Worm (Caenorhabditis elegans) whole organism, young adult: ENCODE results near the gene clec-84.

Experiments
- B0035.1 ChIP-seq: sonication (generic microtip); optimal IDR thresholded peaks from 2 replicates; lab custom pipeline; 2016; ENCODE audit warnings: missing genetic modification characterization, mild to moderate bottlenecking, missing compliant biosample characterization, missing genotype, missing genetic modification reagents
- T07F8.4 ChIP-seq: sonication (generic microtip); optimal IDR thresholded peaks from 2 replicates; lab custom pipeline; 2016; ENCODE audit warnings: mild to moderate bottlenecking, missing genetic modification characterization, moderate library complexity, missing compliant biosample characterization
- ceh-27 ChIP-seq: fragments of 200-800 bp; sonication (Bioruptor generic); optimal IDR thresholded peaks from 2 replicates; lab custom pipeline; 2018; ENCODE audit warnings: mild to moderate bottlenecking, missing genetic modification characterization, moderate library complexity, missing compliant biosample characterization
- dpff-1 ChIP-seq: sonication (generic microtip); optimal IDR thresholded peaks from 2 replicates; lab custom pipeline; 2017; ENCODE audit warnings: mild to moderate bottlenecking, missing genetic modification characterization, missing compliant biosample characterization
- egl-44 ChIP-seq: fragments of 200-800 bp; sonication (Bioruptor generic); IDR thresholded peaks from 2 replicates; pipeline ENCODE4 v1.3.6; 2022; ENCODE audit warnings: missing genetic modification reagents, missing genetic modification characterization, missing compliant biosample characterization
- lin-54 ChIP-seq: fragments of 200-800 bp; sonication (Bioruptor generic); optimal IDR thresholded peaks from 2 replicates; lab custom pipeline; 2018; ENCODE audit warnings: mild to moderate bottlenecking, missing genetic modification characterization, missing compliant biosample characterization
- madf-6 ChIP-seq: fragments of 200-800 bp; sonication (Bioruptor generic); IDR thresholded peaks from 2 replicates; pipeline ENCODE4 v1.3.6; 2022; ENCODE audit warnings: missing genetic modification reagents, missing genetic modification characterization, missing compliant biosample characterization
- nhr-90 ChIP-seq: sonication (generic microtip); optimal IDR thresholded peaks from 2 replicates; lab custom pipeline; 2016; ENCODE audit warnings: missing genotype, mild to moderate bottlenecking, missing genetic modification characterization, missing compliant biosample characterization
- pha-4 ChIP-seq: fragments of 150-350 bp; sonication (generic microtip); optimal IDR thresholded peaks from 2 replicates; lab custom pipeline; 2014; ENCODE audit warnings: missing biosample characterization, missing genetic modification reagents, missing genetic modification characterization
- snpc-4 ChIP-seq, 5 experiments: fragments of 150-350 bp in 1 of 5; sonication (generic microtip) in 4 of 5; optimal IDR thresholded peaks; 2 replicates each; lab custom pipeline; 2014 to 2018; ENCODE audit warnings: missing genetic modification characterization in 5 of 5, missing biosample characterization in 3 of 5, antibody characterized with exemption in 2 of 5, mild to moderate bottlenecking in 2 of 5, missing compliant biosample characterization in 2 of 5, missing genotype in 2 of 5, moderate library complexity in 2 of 5, missing genetic modification reagents in 1 of 5
- unc-62 ChIP-seq: fragments of 150-350 bp; optimal IDR thresholded peaks from 2 replicates; lab custom pipeline; 2014; ENCODE audit warnings: missing biosample characterization, missing genetic modification reagents, missing genetic modification characterization
- ztf-6 ChIP-seq: fragments of 200-800 bp; sonication (Bioruptor generic); IDR thresholded peaks from 2 replicates; pipeline ENCODE4 v1.3.6; 2022; ENCODE audit warnings: missing genetic modification reagents, missing genetic modification characterization, missing compliant biosample characterization

DNA sequence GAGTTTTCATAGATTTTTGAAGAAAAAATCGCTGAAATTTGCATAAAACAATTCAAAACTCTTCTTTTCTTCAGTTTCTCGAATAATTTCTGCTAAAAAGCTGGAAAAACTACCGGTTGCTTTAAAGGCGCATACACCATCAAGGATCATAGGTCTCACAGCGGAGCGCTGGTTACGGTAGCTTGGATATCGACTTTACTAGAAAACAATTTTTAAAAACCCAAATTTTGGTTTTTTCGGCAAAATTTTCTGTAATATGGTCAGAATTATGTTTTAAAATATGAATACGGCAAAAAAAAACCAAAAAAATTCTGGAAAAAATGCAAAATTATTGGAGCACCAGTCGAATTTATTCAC, 51.2 kb downstream of the clec-84 start:
- TF ChIP-seq pha-4 (tag; lab: Kevin White, UChicago) (no peak), T07F8.4 (tag; lab: Kevin White, UChicago) (no peak), snpc-4 (GFP tag; optimal IDR thresholded peaks at IDR 0.05; lab: Kevin White, UChicago) (no peak), snpc-4 (tag; optimal IDR thresholded peaks at IDR 0.05; lab: Kevin White, UChicago) (no peak), ztf-6 (GFP tag; lab: Robert Waterston, UW) (no peak), B0035.1 (tag; lab: Kevin White, UChicago) (no peak), lin-54 (no peak), unc-62 (GFP tag; lab: Kevin White, UChicago) (no peak), dpff-1 (tag; lab: Kevin White, UChicago) (no peak), nhr-90 (no peak), ceh-27 (no peak), egl-44 (GFP tag; lab: Robert Waterston, UW) (no peak), madf-6 (GFP tag; lab: Robert Waterston, UW) (peak; percentile 75)
